Worm (Caenorhabditis elegans) whole organism, late embryonic: ENCODE data around the gene D2096.12.
"Not testable (repeated sequence)": the region's sequence is repeated elsewhere in the genome, so short reads cannot be mapped to it uniquely, and the experiment has no call there.

Source experiments
- C38D4.7 ChIP-seq: fragments of 200-800 bp; sonication (Bioruptor generic); optimal IDR thresholded peaks from 2 replicates; lab custom pipeline; 2018; ENCODE audit warnings: mild to moderate bottlenecking, missing genetic modification characterization, moderate library complexity, missing compliant biosample characterization
- F13H6.1 ChIP-seq: sonication (generic microtip); optimal IDR thresholded peaks from 2 replicates; lab custom pipeline; 2016; ENCODE audit warnings: missing genetic modification characterization, missing compliant biosample characterization
- K02D7.2 ChIP-seq: sonication (generic microtip); optimal IDR thresholded peaks from 2 replicates; lab custom pipeline; 2017; ENCODE audit warnings: mild to moderate bottlenecking, missing genetic modification characterization, missing compliant biosample characterization
- K09A11.1 ChIP-seq: sonication (generic microtip); optimal IDR thresholded peaks from 2 replicates; lab custom pipeline; 2017; ENCODE audit warnings: antibody characterized with exemption, mild to moderate bottlenecking, missing genetic modification characterization, missing compliant biosample characterization; ENCODE audit not compliant: insufficient read depth
- Y22D7AL.16 ChIP-seq: sonication (generic microtip); optimal IDR thresholded peaks from 2 replicates; lab custom pipeline; 2016; ENCODE audit warnings: missing genetic modification characterization, missing compliant biosample characterization
- ama-1 ChIP-seq: fragments of 150-350 bp; optimal IDR thresholded peaks from 2 replicates; lab custom pipeline; 2014
- ceh-14 ChIP-seq: sonication (generic microtip); optimal IDR thresholded peaks from 2 replicates; lab custom pipeline; 2016; ENCODE audit warnings: missing genotype, missing genetic modification characterization, missing compliant biosample characterization
- ceh-18 ChIP-seq: sonication (generic microtip); optimal IDR thresholded peaks from 2 replicates; lab custom pipeline; 2016; ENCODE audit warnings: missing genetic modification characterization, missing compliant biosample characterization
- ceh-19 ChIP-seq: fragments of 200-800 bp; sonication (Bioruptor generic); optimal IDR thresholded peaks from 2 replicates; lab custom pipeline; 2018; ENCODE audit warnings: mild to moderate bottlenecking, missing genetic modification characterization, missing compliant biosample characterization
- ceh-2 ChIP-seq: sonication (generic microtip); optimal IDR thresholded peaks from 2 replicates; lab custom pipeline; 2016; ENCODE audit warnings: missing genotype, missing genetic modification characterization, missing compliant biosample characterization
- ceh-24 ChIP-seq: sonication (generic microtip); optimal IDR thresholded peaks from 2 replicates; lab custom pipeline; 2016; ENCODE audit warnings: mild to moderate bottlenecking, missing genetic modification characterization, missing compliant biosample characterization
- ceh-31 ChIP-seq: sonication (generic microtip); optimal IDR thresholded peaks from 2 replicates; lab custom pipeline; 2016; ENCODE audit warnings: missing genetic modification characterization, missing compliant biosample characterization
- ceh-45 ChIP-seq: fragments of 200-800 bp; sonication (Bioruptor generic); IDR thresholded peaks from 2 replicates; pipeline ENCODE4 v1.3.6; 2022; ENCODE audit warnings: missing genetic modification reagents, missing genetic modification characterization, missing compliant biosample characterization
- ceh-48 ChIP-seq: sonication (generic microtip); optimal IDR thresholded peaks from 2 replicates; lab custom pipeline; 2016; ENCODE audit warnings: missing genetic modification characterization, inconsistent platforms, missing compliant biosample characterization
- ceh-9 ChIP-seq: sonication (generic microtip); optimal IDR thresholded peaks from 2 replicates; lab custom pipeline; 2016; ENCODE audit warnings: mild to moderate bottlenecking, missing genetic modification characterization, inconsistent platforms, missing compliant biosample characterization
- che-1 ChIP-seq: sonication (generic microtip); optimal IDR thresholded peaks from 2 replicates; lab custom pipeline; 2016; ENCODE audit warnings: mild to moderate bottlenecking, missing genetic modification characterization, missing compliant biosample characterization
- dmd-4 ChIP-seq: sonication (generic microtip); optimal IDR thresholded peaks from 2 replicates; lab custom pipeline; 2016; ENCODE audit warnings: borderline replicate concordance, missing genetic modification characterization, missing compliant biosample characterization
- elt-4 ChIP-seq: sonication (generic microtip); optimal IDR thresholded peaks from 2 replicates; lab custom pipeline; 2016; ENCODE audit warnings: missing genetic modification characterization, missing compliant biosample characterization
- eyg-1 ChIP-seq: sonication (generic microtip); optimal IDR thresholded peaks from 2 replicates; lab custom pipeline; 2016; ENCODE audit warnings: missing genotype, missing genetic modification characterization, missing compliant biosample characterization
- fkh-10 ChIP-seq: fragments of 150-350 bp; optimal IDR thresholded peaks from 2 replicates; lab custom pipeline; 2014; ENCODE audit warnings: missing biosample characterization, missing genetic modification reagents, missing genetic modification characterization
- fkh-6 ChIP-seq: sonication (generic microtip); optimal IDR thresholded peaks from 2 replicates; lab custom pipeline; 2016; ENCODE audit warnings: missing genetic modification characterization, missing compliant biosample characterization
- hlh-15 ChIP-seq: sonication (generic microtip); optimal IDR thresholded peaks from 2 replicates; lab custom pipeline; 2016; ENCODE audit warnings: missing genetic modification characterization, missing compliant biosample characterization
- hlh-30 ChIP-seq: sonication (generic microtip); optimal IDR thresholded peaks from 2 replicates; lab custom pipeline; 2017; ENCODE audit warnings: antibody characterized with exemption, missing genetic modification characterization, missing compliant biosample characterization; ENCODE audit not compliant: insufficient read depth
- hlh-6 ChIP-seq: sonication (generic microtip); optimal IDR thresholded peaks from 2 replicates; lab custom pipeline; 2016; ENCODE audit warnings: missing genotype, missing genetic modification characterization, missing compliant biosample characterization
- hlh-8 ChIP-seq: sonication (generic microtip); optimal IDR thresholded peaks from 2 replicates; lab custom pipeline; 2016; ENCODE audit warnings: missing genotype, missing genetic modification characterization, missing compliant biosample characterization
- lim-6 ChIP-seq: sonication (generic microtip); optimal IDR thresholded peaks from 2 replicates; lab custom pipeline; 2016; ENCODE audit warnings: missing genetic modification characterization, missing compliant biosample characterization
- mec-3 ChIP-seq: sonication (generic microtip); optimal IDR thresholded peaks from 2 replicates; lab custom pipeline; 2016; ENCODE audit warnings: borderline replicate concordance, missing genetic modification characterization, missing compliant biosample characterization
- nfya-1 ChIP-seq: sonication (generic microtip); optimal IDR thresholded peaks from 2 replicates; lab custom pipeline; 2017; ENCODE audit warnings: missing genetic modification characterization, mild to moderate bottlenecking, missing compliant biosample characterization, antibody characterized with exemption, moderate library complexity
- nhr-11 ChIP-seq: fragments of 150-350 bp; optimal IDR thresholded peaks from 2 replicates; lab custom pipeline; 2014; ENCODE audit warnings: missing biosample characterization, missing genetic modification characterization
- npax-4 ChIP-seq: sonication (generic microtip); optimal IDR thresholded peaks from 2 replicates; lab custom pipeline; 2016; ENCODE audit warnings: missing genetic modification characterization, missing compliant biosample characterization
- pag-3 ChIP-seq: sonication (generic microtip); optimal IDR thresholded peaks from 2 replicates; lab custom pipeline; 2016; ENCODE audit warnings: missing compliant biosample characterization, missing genetic modification characterization, borderline replicate concordance
- pha-2 ChIP-seq: sonication (generic microtip); optimal IDR thresholded peaks from 2 replicates; lab custom pipeline; 2017; ENCODE audit warnings: mild to moderate bottlenecking, missing genetic modification characterization, missing compliant biosample characterization
- pqm-1 ChIP-seq: sonication (generic microtip); optimal IDR thresholded peaks from 2 replicates; lab custom pipeline; 2016; ENCODE audit warnings: missing genetic modification characterization, missing compliant biosample characterization
- sox-2 ChIP-seq: fragments of 200-800 bp; sonication (Bioruptor generic); IDR thresholded peaks from 2 replicates; pipeline ENCODE4 v1.3.6; 2022; ENCODE audit warnings: missing genetic modification reagents, missing genetic modification characterization, missing compliant biosample characterization
- tbx-7 ChIP-seq: sonication (generic microtip); optimal IDR thresholded peaks from 2 replicates; lab custom pipeline; 2016; ENCODE audit warnings: missing genotype, missing genetic modification characterization, missing compliant biosample characterization
- unc-3 ChIP-seq, 2 experiments: fragments of 200-800 bp in 1 of 2; sonication (Bioruptor generic) in 1 of 2; sonication (generic microtip) in 1 of 2; conservative IDR thresholded peaks in 1 of 2; optimal IDR thresholded peaks in 1 of 2; 2 replicates each; pipeline versions ENCODE4 v1.3.6 to Lab custom; 2016 to 2022; ENCODE audit warnings: missing compliant biosample characterization in 2 of 2, missing genetic modification characterization in 2 of 2, missing genetic modification reagents in 1 of 2
- unc-42 ChIP-seq: sonication (generic microtip); optimal IDR thresholded peaks from 2 replicates; lab custom pipeline; 2016; ENCODE audit warnings: missing genotype, missing genetic modification characterization, missing compliant biosample characterization
- unc-55 ChIP-seq: sonication (generic microtip); optimal IDR thresholded peaks from 2 replicates; lab custom pipeline; 2017; ENCODE audit warnings: missing biosample characterization, missing genetic modification reagents, missing genetic modification characterization
- unc-86 ChIP-seq: sonication (generic microtip); optimal IDR thresholded peaks from 2 replicates; lab custom pipeline; 2016; ENCODE audit warnings: missing genetic modification characterization, missing compliant biosample characterization
- zip-5 ChIP-seq: sonication (generic microtip); optimal IDR thresholded peaks from 2 replicates; lab custom pipeline; 2016; ENCODE audit warnings: missing genetic modification characterization, missing compliant biosample characterization

D2096.12 gene

ce11 chrIV:8352036-8352435, 11.2 kb upstream of the D2096.12 start, which contains the start of gene F17E9.16:
F17E9.16 (plus strand) TSS chrIV:8352336.
- TF ChIP-seq unc-86, nhr-11, Y22D7AL.16 (tag; lab: Kevin White, UChicago): not testable (repeated sequence)

DNA sequence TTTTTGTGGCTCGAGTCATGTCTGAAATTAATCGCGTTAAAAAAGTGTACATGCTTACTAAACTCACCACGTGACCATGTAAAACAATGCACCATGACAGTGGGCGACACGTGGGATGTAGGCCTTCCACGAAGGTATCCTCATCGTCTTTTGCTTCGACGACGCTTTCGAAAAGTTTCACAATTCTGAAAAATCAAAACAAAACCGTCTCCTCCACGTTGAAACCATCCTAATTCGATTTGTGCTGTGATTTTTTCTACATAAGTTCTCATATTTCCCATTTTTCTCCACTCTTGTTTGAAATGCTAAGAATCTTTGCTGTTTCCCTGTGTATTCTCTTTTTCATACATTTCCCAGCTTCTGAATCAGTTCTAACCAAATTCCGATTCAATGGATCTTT, 8.7 kb upstream of the D2096.12 start, which contains the start of gene F17E9.3:
Gene F17E9.3, plus strand, starts transcription at position 301 of the 400 bp plus-strand sequence.
- TF ChIP-seq dmd-4: no peak
- TF ChIP-seq zip-5: no peak
- no peak for TF ChIP-seq pqm-1 (tag; lab: Kevin White, UChicago)
- no peak for TF ChIP-seq fkh-6
- TF ChIP-seq ceh-9 (tag; lab: Kevin White, UChicago): no peak
- TF ChIP-seq ceh-31 (tag; lab: Kevin White, UChicago): no peak
- TF ChIP-seq Y22D7AL.16 (tag; lab: Kevin White, UChicago): no peak
- TF ChIP-seq pha-2 (tag; lab: Kevin White, UChicago): no peak
- no peak for TF ChIP-seq ceh-19 (GFP tag; lab: Kevin White, UChicago)
- TF ChIP-seq tbx-7 (tag; lab: Kevin White, UChicago): no peak
- TF ChIP-seq che-1 (tag; lab: Kevin White, UChicago): no peak
- no peak for TF ChIP-seq hlh-6 (tag; lab: Kevin White, UChicago)
- no peak for TF ChIP-seq nfya-1 (tag; lab: Kevin White, UChicago)
- no peak for TF ChIP-seq eyg-1
- no peak for TF ChIP-seq F13H6.1 (tag; lab: Kevin White, UChicago)

ce11 chrIV:8355592-8355991, 7.7 kb upstream of the D2096.12 start, which contains the start of the genes F17E9.2 and col-116:
F17E9.2 (plus strand) TSS chrIV:8355892.
col-116 (plus strand) TSS chrIV:8355906.
- TF ChIP-seq hlh-8 (no peak), hlh-15 (tag; lab: Kevin White, UChicago) (no peak), C38D4.7 (GFP tag; lab: Kevin White, UChicago) (no peak), ceh-45 (GFP tag; lab: Robert Waterston, UW) (no peak), unc-3 (GFP tag; conservative IDR thresholded peaks at IDR 0.05; lab: Robert Waterston, UW) (no peak), unc-3 (tag; optimal IDR thresholded peaks at IDR 0.05; lab: Kevin White, UChicago) (no peak), lim-6 (tag; lab: Kevin White, UChicago) (no peak), nfya-1 (tag; lab: Kevin White, UChicago) (no peak), mec-3 (tag; lab: Kevin White, UChicago) (no peak), npax-4 (tag; lab: Kevin White, UChicago) (no peak), hlh-30 (no peak), K02D7.2 (tag; lab: Kevin White, UChicago) (no peak), eyg-1 (no peak), Y22D7AL.16 (tag; lab: Kevin White, UChicago) (no peak), fkh-10 (GFP tag; lab: Kevin White, UChicago) (no peak), fkh-6 (no peak), zip-5 (no peak), ama-1 (lab: Kevin White, UChicago) (no peak)
- TF ChIP-seq, all 69 proteins: peak for 0

DNA sequence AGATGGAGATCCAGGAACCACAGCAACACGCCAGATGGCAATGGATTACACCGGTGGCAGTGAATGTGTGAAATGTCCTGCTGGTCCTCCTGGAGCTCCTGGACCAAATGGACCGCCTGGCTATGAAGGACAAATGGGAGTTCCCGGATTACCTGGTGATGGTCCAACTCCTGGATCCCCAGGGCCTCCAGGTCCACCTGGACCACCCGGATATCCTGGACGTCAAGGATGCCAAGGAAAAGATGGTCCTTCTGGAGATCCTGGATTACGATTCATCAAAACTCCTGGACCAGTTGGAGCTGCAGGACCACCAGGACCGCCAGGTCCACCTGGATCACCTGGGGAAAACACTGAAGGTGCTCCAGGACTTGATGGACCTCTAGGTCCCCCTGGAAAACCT, 6.0 kb upstream of the D2096.12 start:
- peak; percentile 64 for TF ChIP-seq elt-4 (tag; lab: Kevin White, UChicago)
- TF ChIP-seq ceh-48 (tag; lab: Kevin White, UChicago): no peak

ce11 chrIV:8358492-8358891, 4.8 kb upstream of the D2096.12 start, which contains the start of gene D2096.13:
D2096.13 (minus strand) TSS chrIV:8358592.
- TF ChIP-seq unc-42 (tag; lab: Kevin White, UChicago) (no peak), ceh-24 (tag; lab: Kevin White, UChicago) (no peak), sox-2 (no peak), ceh-18 (tag; lab: Kevin White, UChicago) (no peak), pha-2 (tag; lab: Kevin White, UChicago) (no peak), che-1 (tag; lab: Kevin White, UChicago) (no peak), K09A11.1 (tag; lab: Kevin White, UChicago) (no peak), unc-55 (no peak), ceh-2 (no peak), pag-3 (tag; lab: Kevin White, UChicago) (no peak), Y22D7AL.16 (tag; lab: Kevin White, UChicago) (no peak), ceh-14 (no peak), elt-4 (tag; lab: Kevin White, UChicago) (no peak), ceh-31 (tag; lab: Kevin White, UChicago) (no peak), dmd-4 (no peak)
- TF ChIP-seq, all 69 proteins: peak for 0
